Worm (Caenorhabditis elegans) whole organism, mixed stage, embryonic: Measurements from ENCODE around the gene C15F1.1.

ENCODE experiments used
- lin-13 ChIP-seq: fragments of 150-350 bp; optimal IDR thresholded peaks from 2 replicates; lab custom pipeline; 2014; ENCODE audit warnings: missing biosample characterization, missing genetic modification characterization
- lsy-2 ChIP-seq: fragments of 150-350 bp; optimal IDR thresholded peaks from 2 replicates; lab custom pipeline; 2014; ENCODE audit warnings: missing biosample characterization, missing genetic modification characterization
- nhr-12 ChIP-seq: fragments of 150-350 bp; optimal IDR thresholded peaks from 2 replicates; lab custom pipeline; 2014; ENCODE audit warnings: missing biosample characterization, missing genetic modification characterization
- snpc-4 ChIP-seq: fragments of 150-350 bp; optimal IDR thresholded peaks from 2 replicates; lab custom pipeline; 2014; ENCODE audit warnings: missing biosample characterization, missing genetic modification characterization
- unc-62 ChIP-seq: fragments of 150-350 bp; optimal IDR thresholded peaks from 2 replicates; lab custom pipeline; 2014; ENCODE audit warnings: missing biosample characterization, missing genetic modification reagents, missing genetic modification characterization

DNA sequence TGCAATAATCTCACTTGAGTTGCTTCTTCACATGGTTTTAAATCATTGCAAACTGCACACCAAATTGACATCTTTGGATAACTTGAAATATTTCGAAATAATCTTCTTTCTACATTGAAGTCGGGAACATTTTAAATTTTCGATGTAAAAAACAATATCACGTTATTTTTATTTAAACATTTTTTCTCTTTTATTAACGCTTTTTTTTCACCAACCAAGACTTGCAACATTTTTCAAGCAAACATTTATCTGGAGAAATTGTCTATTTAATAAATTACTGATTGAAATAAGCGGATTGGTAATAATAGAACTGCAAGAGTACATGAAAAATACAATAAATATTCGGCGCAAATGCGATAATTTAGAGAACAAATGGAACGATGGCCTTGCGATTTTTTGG, 19.2 kb upstream of the C15F1.1 start, which contains the start of gene C15F1.5:
- TF ChIP-seq unc-62 (no peak), lin-13 (tag; lab: Kevin White, UChicago) (no peak), snpc-4 (tag; lab: Kevin White, UChicago) (no peak), lsy-2 (tag; lab: Kevin White, UChicago) (no peak), nhr-12 (tag; lab: Kevin White, UChicago) (no peak)
